Fruit fly (Drosophila melanogaster) whole organism, wandering third instar larva: ENCODE results near the gene CG15927.

ENCODE experiments used
- Dfd ChIP-seq: fragments of >200 bp; optimal IDR thresholded peaks from 2 replicates; lab custom pipeline; 2017; ENCODE audit warnings: missing biosample characterization, missing genetic modification characterization
- Jra ChIP-seq: sonication (Bioruptor generic); optimal IDR thresholded peaks from 2 replicates; lab custom pipeline; 2016; ENCODE audit warnings: missing biosample characterization, missing genetic modification characterization
- N ChIP-seq: fragments of >200 bp; optimal IDR thresholded peaks from 2 replicates; lab custom pipeline; 2018; ENCODE audit warnings: missing biosample characterization, missing external identifiers, missing genetic modification characterization
- h ChIP-seq: fragments of 200-800 bp; sonication (Bioruptor generic); optimal IDR thresholded peaks from 3 replicates; lab custom pipeline; 2016; ENCODE audit warnings: missing biosample characterization, mild to moderate bottlenecking, missing genetic modification characterization
- sage ChIP-seq: fragments of 200-800 bp; sonication (Bioruptor generic); optimal IDR thresholded peaks from 2 replicates; lab custom pipeline; 2016; ENCODE audit warnings: missing biosample characterization, mild to moderate bottlenecking, missing genetic modification characterization
- usp ChIP-seq: fragments of >200 bp; optimal IDR thresholded peaks from 2 replicates; lab custom pipeline; 2017; ENCODE audit warnings: missing biosample characterization, missing genetic modification characterization

- no peak for TF ChIP-seq usp (GFP tag; lab: Kevin White, UChicago)
- TF ChIP-seq sage (GFP tag; lab: Kevin White, UChicago): no peak
- TF ChIP-seq N (GFP tag; lab: Kevin White, UChicago): no peak
- no peak for TF ChIP-seq h
- no peak for TF ChIP-seq Dfd (GFP tag; lab: Kevin White, UChicago)
- no peak for TF ChIP-seq Jra (GFP tag; lab: Kevin White, UChicago)
Observed at dm6 chrX:12455891-12456290, 1.4 kb downstream of the CG15927 start.
